Fruit fly (Drosophila melanogaster): ENCODE measurements around the gene tal-2A.

The tal-2A gene

DNA sequence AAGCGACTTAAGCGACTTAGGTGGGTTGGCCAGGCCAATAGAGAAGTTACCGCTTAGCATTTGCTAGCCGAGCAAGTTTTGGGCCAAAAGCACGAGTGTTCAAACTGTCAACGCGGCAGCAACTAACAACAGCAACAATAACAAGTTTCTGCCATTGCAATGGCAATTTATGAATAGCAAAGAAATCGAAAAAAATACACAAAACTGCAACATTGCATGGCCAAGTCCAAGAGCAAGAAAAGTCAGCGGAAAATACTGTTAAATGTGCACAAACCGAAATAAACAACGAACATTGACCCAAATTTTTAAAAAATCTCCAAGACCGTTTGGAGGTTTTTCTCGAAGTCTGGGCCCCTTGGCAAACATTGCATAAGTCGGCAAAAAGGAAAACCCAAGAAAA is 2.6 kb upstream of the tal-2A start:
- TF ChIP-seq CG6854 (GFP tag; optimal IDR thresholded peaks at IDR 0.05) (no peak), Sox15 (GFP tag; optimal IDR thresholded peaks at IDR 0.05) (no peak), CG11294 (GFP tag; IDR thresholded peaks at IDR 0.05) (no peak), ss (GFP tag; optimal IDR thresholded peaks at IDR 0.05) (no peak), CG6163 (GFP tag; IDR thresholded peaks at IDR 0.05) (no peak), Lpt (GFP tag; optimal IDR thresholded peaks at IDR 0.05) (no peak), CG31627 (GFP tag; optimal IDR thresholded peaks at IDR 0.05) (no peak), topi (GFP tag; optimal IDR thresholded peaks at IDR 0.05) (no peak), fkh (GFP tag; optimal IDR thresholded peaks at IDR 0.05) (no peak), Eip78C (GFP tag) (no peak), CG11762 (GFP tag; optimal IDR thresholded peaks at IDR 0.05; ENCODE audit: insufficient read depth) (no peak), OdsH (GFP tag; optimal IDR thresholded peaks at IDR 0.05) (no peak), Ets96B (tag; optimal IDR thresholded peaks at IDR 0.05) (no peak), Sox102F (GFP tag; optimal IDR thresholded peaks at IDR 0.05) (no peak), Eip75B (GFP tag; optimal IDR thresholded peaks at IDR 0.05) (no peak), salr (GFP tag; optimal IDR thresholded peaks at IDR 0.05) (no peak), CG3032 (tag; optimal IDR thresholded peaks at IDR 0.05) (no peak)

DNA sequence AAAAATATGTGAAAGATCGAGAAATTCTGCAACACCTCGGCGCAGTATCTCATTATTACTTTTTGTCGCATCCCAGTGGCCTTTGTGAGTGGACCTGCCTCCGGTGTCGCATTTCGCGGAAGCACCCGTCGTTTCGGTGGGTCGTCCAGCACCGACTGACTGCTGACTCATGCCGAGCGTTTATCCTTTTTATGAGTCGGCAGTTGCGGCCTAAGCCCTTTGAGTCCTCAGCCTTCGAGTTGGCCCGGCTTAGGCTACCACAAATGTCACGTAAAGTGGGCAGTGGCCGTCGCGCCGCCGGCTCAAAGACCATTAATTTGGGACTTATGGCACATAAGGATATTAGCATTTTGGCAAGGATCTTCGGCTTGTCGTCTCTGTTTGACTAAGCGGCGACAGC is 1.2 kb upstream of the tal-2A start:
- TF ChIP-seq CG6163 (GFP tag; IDR thresholded peaks at IDR 0.05) (no peak), acj6 (GFP tag; optimal IDR thresholded peaks at IDR 0.05) (no peak), CG11294 (GFP tag; IDR thresholded peaks at IDR 0.05) (no peak), dac (GFP tag; optimal IDR thresholded peaks at IDR 0.05) (no peak), CG4318 (GFP tag; optimal IDR thresholded peaks at IDR 0.05) (no peak), ss (GFP tag; optimal IDR thresholded peaks at IDR 0.05) (no peak), CG15336 (GFP tag; IDR thresholded peaks at IDR 0.05) (no peak), vri (GFP tag; optimal IDR thresholded peaks at IDR 0.05) (no peak), CG8632 (GFP tag; optimal IDR thresholded peaks at IDR 0.05) (no peak), Sox14 (GFP tag; optimal IDR thresholded peaks at IDR 0.05) (no peak), achi (GFP tag; optimal IDR thresholded peaks at IDR 0.05) (no peak), topi (GFP tag; optimal IDR thresholded peaks at IDR 0.05) (no peak), svp (GFP tag) (no peak), CG10631 (GFP tag; optimal IDR thresholded peaks at IDR 0.05) (no peak), CG8119 (GFP tag; IDR thresholded peaks at IDR 0.05) (no peak), Eip93F (GFP tag; optimal IDR thresholded peaks at IDR 0.05) (no peak), Gug (GFP tag; IDR thresholded peaks at IDR 0.05) (no peak), pdm3 (GFP tag; optimal IDR thresholded peaks at IDR 0.05) (no peak), Ets21C (GFP tag; optimal IDR thresholded peaks at IDR 0.05) (no peak)

DNA sequence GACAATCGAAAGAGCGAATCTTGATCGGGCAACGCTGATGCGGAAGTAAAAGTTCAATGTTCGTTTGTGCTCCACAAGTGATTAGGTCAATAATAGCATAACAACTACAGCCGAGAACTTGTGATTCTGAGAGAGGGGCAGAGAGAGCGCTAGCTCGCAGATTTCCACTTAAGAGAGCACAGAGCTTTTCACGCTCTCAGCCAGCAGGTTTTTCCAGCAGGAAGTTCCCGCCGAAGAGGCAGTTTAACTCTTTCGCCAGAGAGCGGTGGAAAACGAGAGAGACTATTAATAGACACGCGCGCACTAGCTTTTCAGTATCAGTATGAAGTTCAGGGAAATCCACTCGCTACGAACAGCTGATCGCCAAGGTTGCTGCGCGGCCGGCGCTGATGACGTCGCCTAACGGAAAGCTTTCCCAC is 2.1 kb downstream of the tal-2A start:
- TF ChIP-seq CG16779 (tag; optimal IDR thresholded peaks at IDR 0.05), result peak; percentile 2
- no peak for TF ChIP-seq CG11762 (GFP tag; optimal IDR thresholded peaks at IDR 0.05; ENCODE audit: insufficient read depth)
- no peak for TF ChIP-seq dac (GFP tag; optimal IDR thresholded peaks at IDR 0.05)
- peak; percentile 22 for TF ChIP-seq Eip78C (GFP tag)
- no peak for TF ChIP-seq CG6808 (GFP tag; optimal IDR thresholded peaks at IDR 0.05)
- TF ChIP-seq dsx (GFP tag; optimal IDR thresholded peaks at IDR 0.05; ENCODE audit: poor library complexity, severe bottlenecking), result no peak
- no peak for TF ChIP-seq CG1621 (tag; optimal IDR thresholded peaks at IDR 0.05)
- TF ChIP-seq fd59A (GFP tag; optimal IDR thresholded peaks at IDR 0.05), result no peak
- no peak for TF ChIP-seq fd85E (GFP tag; optimal IDR thresholded peaks at IDR 0.05)
- no peak for TF ChIP-seq Smox (GFP tag; optimal IDR thresholded peaks at IDR 0.05)
- no peak for TF ChIP-seq CG8632 (GFP tag; optimal IDR thresholded peaks at IDR 0.05)
- no peak for TF ChIP-seq CG6792 (GFP tag; optimal IDR thresholded peaks at IDR 0.05)
- no peak for TF ChIP-seq CG11294 (GFP tag; IDR thresholded peaks at IDR 0.05)
- TF ChIP-seq CG7368 (GFP tag; optimal IDR thresholded peaks at IDR 0.05), result no peak
- no peak for TF ChIP-seq CG3032 (tag; optimal IDR thresholded peaks at IDR 0.05)
- TF ChIP-seq Met (GFP tag; optimal IDR thresholded peaks at IDR 0.05), result no peak
- no peak for TF ChIP-seq CG32006 (GFP tag; optimal IDR thresholded peaks at IDR 0.05)
- TF ChIP-seq vri (GFP tag; optimal IDR thresholded peaks at IDR 0.05), result no peak
- no peak for TF ChIP-seq cyc (GFP tag; optimal IDR thresholded peaks at IDR 0.05)
- TF ChIP-seq topi (GFP tag; optimal IDR thresholded peaks at IDR 0.05), result no peak
- TF ChIP-seq salr (GFP tag; optimal IDR thresholded peaks at IDR 0.05), result no peak
- no peak for TF ChIP-seq pdm3 (GFP tag; optimal IDR thresholded peaks at IDR 0.05)
- peak; percentile 50; the same call in 2 of the 3 replicates for TF ChIP-seq eg (GFP tag; IDR thresholded peaks at IDR 0.05)
- TF ChIP-seq svp (GFP tag), result peak; percentile 79
- 0 out of 3 replicates have a peak, but pooled peaks have one; percentile 43 for TF ChIP-seq CG6163 (GFP tag; IDR thresholded peaks at IDR 0.05)
- TF ChIP-seq CG8319 (GFP tag; optimal IDR thresholded peaks at IDR 0.05), result no peak
- TF ChIP-seq CG3919 (GFP tag; optimal IDR thresholded peaks at IDR 0.05), result no peak
- TF ChIP-seq Gug (GFP tag; IDR thresholded peaks at IDR 0.05), result no peak
- no peak for TF ChIP-seq fkh (GFP tag; optimal IDR thresholded peaks at IDR 0.05)
- no peak for TF ChIP-seq lz (GFP tag; optimal IDR thresholded peaks at IDR 0.05)
- no peak for TF ChIP-seq Eip93F (GFP tag; optimal IDR thresholded peaks at IDR 0.05)
